Worm (Caenorhabditis elegans): Measurements from ENCODE around the gene C16B8.2.

DNA sequence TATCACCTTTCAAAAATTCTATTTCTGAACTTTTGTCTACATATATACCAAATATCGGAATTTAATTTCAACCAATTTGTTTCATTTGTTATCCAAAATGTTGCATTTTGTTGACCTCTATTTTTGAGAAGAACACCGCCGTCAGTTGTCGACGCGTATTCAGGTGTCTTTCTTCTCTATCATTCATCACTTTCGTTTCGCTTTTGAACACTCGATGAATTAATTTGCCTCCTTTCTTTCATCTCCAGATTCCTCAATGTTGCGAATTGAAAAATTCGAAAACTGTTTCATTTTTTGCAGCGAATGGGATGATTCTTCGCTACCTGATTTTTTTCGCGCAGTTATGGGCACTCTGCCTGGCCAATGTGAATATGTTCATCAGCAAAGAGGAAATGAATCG, 8.0 kb downstream of the C16B8.2 start, which contains the start of gene lin-18:
- TF ChIP-seq nhr-80 (tag; optimal IDR thresholded peaks at IDR 0.05) (no peak), lin-35 (GFP tag; optimal IDR thresholded peaks at IDR 0.05) (no peak), nhr-90 (tag; optimal IDR thresholded peaks at IDR 0.05) (no peak), ztf-28 (GFP tag; IDR thresholded peaks at IDR 0.05) (no peak)

Measured in whole organism, young adult.